Worm (Caenorhabditis elegans): ENCODE results near the gene F25D1.5.

Gene F25D1.5

ce11 chrV:10588694-10589093, 42.1 kb upstream of the F25D1.5 start, which contains the start of gene srg-32:
Gene srg-32, minus strand, starts transcription at chrV:10588794.
- TF ChIP-seq jun-1 (tag; optimal IDR thresholded peaks at IDR 0.05) (no peak), hlh-17 (GFP tag; optimal IDR thresholded peaks at IDR 0.05; ENCODE audit: borderline replicate concordance) (no peak), sup-37 (GFP tag; optimal IDR thresholded peaks at IDR 0.05) (no peak), ces-1 (GFP tag; optimal IDR thresholded peaks at IDR 0.05) (no peak), hlh-4 (tag; optimal IDR thresholded peaks at IDR 0.05) (no peak), isw-1 (GFP tag; IDR thresholded peaks at IDR 0.05) (no peak), nhr-76 (tag; optimal IDR thresholded peaks at IDR 0.05) (no peak), nhr-11 (tag; optimal IDR thresholded peaks at IDR 0.05) (no peak), dsc-1 (tag; optimal IDR thresholded peaks at IDR 0.05) (no peak), vab-15 (tag; optimal IDR thresholded peaks at IDR 0.05) (no peak), ets-5 (GFP tag; IDR thresholded peaks at IDR 0.05) (no peak), mef-2 (tag; optimal IDR thresholded peaks at IDR 0.05) (no peak), unc-98 (GFP tag; IDR thresholded peaks at IDR 0.05) (no peak), grh-1 (GFP tag; IDR thresholded peaks at IDR 0.05) (no peak), lsy-2 (tag; optimal IDR thresholded peaks at IDR 0.05) (no peak), lin-15B (tag; optimal IDR thresholded peaks at IDR 0.05) (no peak), unc-62 (GFP tag; optimal IDR thresholded peaks at IDR 0.05) (no peak)

ce11 chrV:10581837-10582300, 35.3 kb upstream of the F25D1.5 start, which contains the start of gene T21C9.6:
Gene T21C9.6, plus strand, starts transcription at chrV:10581887.
- peak; percentile 25 for TF ChIP-seq elt-2 (tag; optimal IDR thresholded peaks at IDR 0.05)
- no peak for TF ChIP-seq lin-14 (GFP tag; optimal IDR thresholded peaks at IDR 0.05)
- TF ChIP-seq sup-37 (GFP tag; optimal IDR thresholded peaks at IDR 0.05) = no peak
- TF ChIP-seq F16B12.6 (tag; optimal IDR thresholded peaks at IDR 0.05) = no peak
- TF ChIP-seq blmp-1 (tag; optimal IDR thresholded peaks at IDR 0.05) = no peak
- no peak for TF ChIP-seq nhr-20 (tag; optimal IDR thresholded peaks at IDR 0.05)

ce11 chrV:10580638-10581037, 34.1 kb upstream of the F25D1.5 start:
- TF ChIP-seq nhr-28 (tag; optimal IDR thresholded peaks at IDR 0.05) (no peak), efl-3 (GFP tag; optimal IDR thresholded peaks at IDR 0.05) (no peak), lin-35 (GFP tag; optimal IDR thresholded peaks at IDR 0.05) (peak in 1 of 2 experiments; percentile 9), unc-86 (tag; optimal IDR thresholded peaks at IDR 0.05) (no peak), aly-2 (tag; optimal IDR thresholded peaks at IDR 0.05) (no peak), elt-2 (tag; optimal IDR thresholded peaks at IDR 0.05) (peak; percentile 40), pax-3 (tag; optimal IDR thresholded peaks at IDR 0.05) (no peak), mep-1 (tag; optimal IDR thresholded peaks at IDR 0.05) (no peak), tlp-1 (tag; optimal IDR thresholded peaks at IDR 0.05) (peak; percentile 56), ztf-11 (tag; optimal IDR thresholded peaks at IDR 0.05) (no peak), C16A3.4 (tag; optimal IDR thresholded peaks at IDR 0.05) (no peak), ztf-4 (tag; optimal IDR thresholded peaks at IDR 0.05) (no peak), snu-23 (GFP tag; optimal IDR thresholded peaks at IDR 0.05) (no peak)

DNA sequence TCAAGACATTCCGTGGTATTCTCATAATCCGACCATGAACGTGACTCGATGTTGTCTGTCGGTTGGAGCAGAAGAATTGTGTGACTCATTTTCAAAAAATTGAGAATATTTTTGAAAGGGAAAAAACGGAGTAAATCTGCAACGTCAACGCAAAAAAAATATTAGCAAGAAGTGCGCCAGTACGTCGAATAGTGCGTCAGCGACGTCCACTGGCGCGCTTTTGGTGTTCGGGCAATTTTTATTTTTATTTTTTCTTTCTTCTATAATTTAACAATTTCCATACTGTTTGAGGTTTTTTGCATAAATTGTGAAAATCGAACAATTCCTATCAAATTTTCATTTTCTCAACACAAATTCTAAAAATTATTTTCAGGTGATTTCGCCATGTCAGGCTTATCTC, 32.4 kb upstream of the F25D1.5 start, which contains the start of the genes erh-1 and lpd-9:
Gene erh-1 (minus strand): TSS at position 204 of the 400 bp plus-strand sequence.
Gene lpd-9 (plus strand): TSS at position 368 of the 400 bp plus-strand sequence.
- TF ChIP-seq ztf-4 (tag; optimal IDR thresholded peaks at IDR 0.05) (no peak), lin-15B (tag; optimal IDR thresholded peaks at IDR 0.05) (peak; percentile 52), mdl-1 (tag; optimal IDR thresholded peaks at IDR 0.05) (peak in 1 of 2 experiments; percentile 25), ceh-82 (tag; optimal IDR thresholded peaks at IDR 0.05) (peak; percentile 77 to 84 (median 79)), nhr-28 (tag; optimal IDR thresholded peaks at IDR 0.05) (no peak), lir-3 (tag; optimal IDR thresholded peaks at IDR 0.05; ENCODE audit: poor library complexity) (peak; percentile 6), nhr-71 (tag; optimal IDR thresholded peaks at IDR 0.05) (peak; percentile 87), alr-1 (tag; optimal IDR thresholded peaks at IDR 0.05; ENCODE audit: borderline replicate concordance) (no peak), Y116A8C.19 (tag; optimal IDR thresholded peaks at IDR 0.05; ENCODE audit: borderline replicate concordance) (no peak), vab-15 (tag; optimal IDR thresholded peaks at IDR 0.05) (no peak), mep-1 (tag; optimal IDR thresholded peaks at IDR 0.05) (peak; percentile 90), efl-3 (GFP tag; optimal IDR thresholded peaks at IDR 0.05) (no peak), efl-1 (optimal IDR thresholded peaks at IDR 0.05) (peak; percentile 76 to 83), efl-1 (GFP tag; optimal IDR thresholded peaks at IDR 0.05 in 1 of 2) (peak; percentile 77 to 98), hpl-2 (GFP tag; optimal IDR thresholded peaks at IDR 0.05) (no peak), tlp-1 (tag; optimal IDR thresholded peaks at IDR 0.05) (no peak), aly-2 (tag; optimal IDR thresholded peaks at IDR 0.05) (peak; percentile 29), dsc-1 (tag; optimal IDR thresholded peaks at IDR 0.05) (peak; percentile 88), pag-3 (tag; optimal IDR thresholded peaks at IDR 0.05; ENCODE audit: borderline replicate concordance, insufficient read depth) (peak; percentile 53), snu-23 (GFP tag; optimal IDR thresholded peaks at IDR 0.05) (peak; percentile 80), ama-1 (optimal IDR thresholded peaks at IDR 0.05) (no peak), ceh-8 (GFP tag; optimal IDR thresholded peaks at IDR 0.05) (peak; percentile 51), unc-130 (tag; optimal IDR thresholded peaks at IDR 0.05) (peak; percentile 22)
